Worm (Caenorhabditis elegans) whole organism, L4 larva: ENCODE results near the gene spon-1.
A peak's percentile ranks its signal among the peaks of the same experiment; 100 is the strongest.

Source experiments
- F26F4.8 ChIP-seq: fragments of 200-800 bp; sonication (Bioruptor generic); conservative IDR thresholded peaks from 2 replicates; pipeline ENCODE4 v1.3.6; 2022; ENCODE audit warnings: missing genetic modification characterization, missing compliant biosample characterization
- F37D6.2 ChIP-seq: sonication (generic microtip); optimal IDR thresholded peaks from 2 replicates; lab custom pipeline; 2016; ENCODE audit warnings: mild to moderate bottlenecking, missing genetic modification characterization, missing compliant biosample characterization
- T20F7.1 ChIP-seq: fragments of 200-800 bp; sonication (Bioruptor generic); optimal IDR thresholded peaks from 2 replicates; lab custom pipeline; 2018; ENCODE audit warnings: mild to moderate bottlenecking, missing genetic modification characterization, missing compliant biosample characterization
- Y48G9A.11 ChIP-seq: fragments of 200-800 bp; sonication (Bioruptor generic); IDR thresholded peaks from 2 replicates; pipeline ENCODE4 v1.3.6; 2022; ENCODE audit warnings: missing genetic modification reagents, missing genetic modification characterization, missing compliant biosample characterization
- Y5F2A.4 ChIP-seq: fragments of 200-800 bp; sonication (Bioruptor generic); optimal IDR thresholded peaks from 2 replicates; lab custom pipeline; 2018; ENCODE audit warnings: mild to moderate bottlenecking, missing genetic modification characterization, missing compliant biosample characterization
- ZK546.5 ChIP-seq, 2 experiments: sonication (generic microtip); optimal IDR thresholded peaks; 2 replicates each; lab custom pipeline; 2017; ENCODE audit warnings: missing biosample characterization in 2 of 2, missing genetic modification characterization in 2 of 2
- aha-1 ChIP-seq: fragments of 150-350 bp; peaks from one replicate; lab custom pipeline; 2014; ENCODE audit warnings: missing biosample characterization, missing genetic modification characterization
- ama-1 ChIP-seq: fragments of 150-350 bp; optimal IDR thresholded peaks from 2 replicates; lab custom pipeline; 2014; ENCODE audit warnings: inconsistent platforms, mixed read lengths
- arid-1 ChIP-seq: fragments of 200-800 bp; sonication (Bioruptor generic); conservative IDR thresholded peaks from 2 replicates; pipeline ENCODE4 v1.3.6; 2022; ENCODE audit warnings: missing genetic modification reagents, missing genetic modification characterization, missing compliant biosample characterization
- attf-4 ChIP-seq: sonication (generic microtip); optimal IDR thresholded peaks from 3 replicates; lab custom pipeline; 2017; ENCODE audit warnings: missing biosample characterization, missing genetic modification characterization
- ceh-28 ChIP-seq: fragments of 150-350 bp; optimal IDR thresholded peaks from 2 replicates; lab custom pipeline; 2014; ENCODE audit warnings: missing biosample characterization, missing genetic modification reagents, missing genetic modification characterization
- ceh-32 ChIP-seq: sonication (generic microtip); optimal IDR thresholded peaks from 2 replicates; lab custom pipeline; 2016; ENCODE audit warnings: mild to moderate bottlenecking, missing genetic modification characterization, missing compliant biosample characterization; ENCODE audit not compliant: poor library complexity
- ceh-44 ChIP-seq: fragments of 200-800 bp; sonication (Bioruptor generic); IDR thresholded peaks from 2 replicates; pipeline ENCODE4 v1.3.6; 2022; ENCODE audit warnings: missing genetic modification reagents, missing genetic modification characterization, missing compliant biosample characterization
- ceh-82 ChIP-seq: sonication (generic microtip); optimal IDR thresholded peaks from 2 replicates; lab custom pipeline; 2017; ENCODE audit warnings: missing biosample characterization, missing genetic modification characterization
- daf-12 ChIP-seq: fragments of 150-350 bp; optimal IDR thresholded peaks from 2 replicates; lab custom pipeline; 2014; ENCODE audit warnings: missing biosample characterization, missing genetic modification reagents, missing genetic modification characterization
- daf-8 ChIP-seq: fragments of 200-800 bp; sonication (Bioruptor generic); IDR thresholded peaks from 2 replicates; pipeline ENCODE4 v1.3.6; 2022; ENCODE audit warnings: missing genetic modification characterization, missing compliant biosample characterization
- dmd-8 ChIP-seq: fragments of 200-800 bp; sonication (Bioruptor generic); IDR thresholded peaks from 2 replicates; pipeline ENCODE4 v1.3.6; 2022; ENCODE audit warnings: missing genetic modification characterization, missing compliant biosample characterization
- dmd-9 ChIP-seq: fragments of 200-800 bp; sonication (Bioruptor generic); IDR thresholded peaks from 2 replicates; pipeline ENCODE4 v1.3.6; 2022; ENCODE audit warnings: missing genetic modification reagents, missing genetic modification characterization, missing compliant biosample characterization
- dpl-1 ChIP-seq: fragments of 150-350 bp; optimal IDR thresholded peaks from 2 replicates; lab custom pipeline; 2014; ENCODE audit warnings: missing biosample characterization, missing genetic modification reagents, missing genetic modification characterization
- duxl-1 ChIP-seq: sonication (generic microtip); optimal IDR thresholded peaks from 2 replicates; lab custom pipeline; 2016; ENCODE audit warnings: mild to moderate bottlenecking, missing genetic modification characterization, moderate library complexity, missing compliant biosample characterization; ENCODE audit not compliant: poor library complexity
- egl-27 ChIP-seq: sonication (generic microtip); optimal IDR thresholded peaks from 3 replicates; lab custom pipeline; 2017; ENCODE audit warnings: missing biosample characterization, missing genetic modification reagents, missing genetic modification characterization
- egl-43 ChIP-seq: fragments of 200-800 bp; sonication (Bioruptor generic); IDR thresholded peaks from 2 replicates; pipeline ENCODE4 v1.3.6; 2022; ENCODE audit warnings: missing genetic modification reagents, missing genetic modification characterization, missing compliant biosample characterization
- fkh-10 ChIP-seq: fragments of 150-350 bp; optimal IDR thresholded peaks from 2 replicates; lab custom pipeline; 2014; ENCODE audit warnings: missing biosample characterization, missing genetic modification reagents, missing genetic modification characterization
- gei-8 ChIP-seq: fragments of 200-800 bp; sonication (Bioruptor generic); optimal IDR thresholded peaks from 2 replicates; lab custom pipeline; 2018; ENCODE audit warnings: mild to moderate bottlenecking, missing genetic modification characterization, missing compliant biosample characterization
- hlh-30 ChIP-seq: sonication (generic microtip); optimal IDR thresholded peaks from 2 replicates; lab custom pipeline; 2017; ENCODE audit warnings: antibody characterized with exemption, mild to moderate bottlenecking, missing genetic modification characterization, missing compliant biosample characterization; ENCODE audit not compliant: insufficient read depth
- lim-7 ChIP-seq: fragments of 200-800 bp; sonication (Bioruptor generic); IDR thresholded peaks from 2 replicates; pipeline ENCODE4 v1.3.6; 2022; ENCODE audit warnings: missing genetic modification characterization, missing compliant biosample characterization
- lin-1 ChIP-seq: fragments of 200-800 bp; sonication (Bioruptor generic); IDR thresholded peaks from 2 replicates; pipeline ENCODE4 v1.3.6; 2022; ENCODE audit warnings: missing genetic modification reagents, missing genetic modification characterization, missing compliant biosample characterization
- lin-15B ChIP-seq: fragments of 150-350 bp; sonication (generic microtip); optimal IDR thresholded peaks from 3 replicates; lab custom pipeline; 2014; ENCODE audit warnings: missing biosample characterization, missing genetic modification characterization
- lin-38 ChIP-seq: fragments of 200-800 bp; sonication (Bioruptor generic); IDR thresholded peaks from 2 replicates; pipeline ENCODE4 v1.3.6; 2022; ENCODE audit warnings: missing genetic modification reagents, missing genetic modification characterization, missing compliant biosample characterization
- lir-3 ChIP-seq: sonication (generic microtip); optimal IDR thresholded peaks from 2 replicates; lab custom pipeline; 2016; ENCODE audit warnings: mild to moderate bottlenecking, missing genetic modification characterization, missing compliant biosample characterization
- madf-9 ChIP-seq: fragments of 200-800 bp; sonication (Bioruptor generic); conservative IDR thresholded peaks from 2 replicates; pipeline ENCODE4 v1.3.6; 2022; ENCODE audit warnings: missing genetic modification reagents, missing genetic modification characterization, missing compliant biosample characterization
- mdl-1 ChIP-seq, 2 experiments: fragments of 150-350 bp in 1 of 2; sonication (generic microtip) in 1 of 2; optimal IDR thresholded peaks; 2 replicates each; lab custom pipeline; 2014 to 2017; ENCODE audit warnings: missing biosample characterization in 2 of 2, missing genetic modification characterization in 2 of 2
- mep-1 ChIP-seq: fragments of 150-350 bp; sonication (generic microtip); optimal IDR thresholded peaks from 3 replicates; lab custom pipeline; 2014; ENCODE audit warnings: missing biosample characterization, missing genetic modification characterization
- mes-2 ChIP-seq: sonication (generic microtip); optimal IDR thresholded peaks from 2 replicates; lab custom pipeline; 2016; ENCODE audit warnings: missing genotype, mild to moderate bottlenecking, missing genetic modification characterization, missing compliant biosample characterization; ENCODE audit not compliant: poor library complexity, severe bottlenecking
- nhr-102 ChIP-seq: sonication (generic microtip); optimal IDR thresholded peaks from 2 replicates; lab custom pipeline; 2016; ENCODE audit warnings: mild to moderate bottlenecking, missing genetic modification characterization, moderate library complexity, missing compliant biosample characterization
- nhr-11 ChIP-seq: fragments of 150-350 bp; optimal IDR thresholded peaks from 2 replicates; lab custom pipeline; 2014; ENCODE audit warnings: missing biosample characterization, missing genetic modification characterization
- nhr-237 ChIP-seq: sonication (generic microtip); optimal IDR thresholded peaks from 2 replicates; lab custom pipeline; 2017; ENCODE audit warnings: missing biosample characterization, missing genetic modification characterization
- nhr-28 ChIP-seq: fragments of 150-350 bp; optimal IDR thresholded peaks from 2 replicates; lab custom pipeline; 2014; ENCODE audit warnings: missing biosample characterization, missing genetic modification characterization
- nhr-41 ChIP-seq: fragments of 200-800 bp; sonication (Bioruptor generic); IDR thresholded peaks from 2 replicates; pipeline ENCODE4 v1.3.6; 2022; ENCODE audit warnings: missing genetic modification reagents, missing genetic modification characterization, missing compliant biosample characterization
- nhr-77 ChIP-seq: fragments of 150-350 bp; optimal IDR thresholded peaks from 2 replicates; lab custom pipeline; 2014; ENCODE audit warnings: missing biosample characterization, missing genetic modification characterization
- sdz-12 ChIP-seq: fragments of 200-800 bp; sonication (Bioruptor generic); optimal IDR thresholded peaks from 2 replicates; lab custom pipeline; 2018; ENCODE audit warnings: mild to moderate bottlenecking, missing genetic modification characterization, missing compliant biosample characterization
- skn-1 ChIP-seq: fragments of 150-350 bp; optimal IDR thresholded peaks from 2 replicates; lab custom pipeline; 2014; ENCODE audit warnings: missing biosample characterization, missing genetic modification characterization
- spr-3 ChIP-seq: fragments of 200-800 bp; sonication (Bioruptor generic); optimal IDR thresholded peaks from 2 replicates; lab custom pipeline; 2018; ENCODE audit warnings: mild to moderate bottlenecking, missing genetic modification characterization, missing compliant biosample characterization
- tag-97 ChIP-seq: fragments of 200-800 bp; sonication (Bioruptor generic); IDR thresholded peaks from 2 replicates; pipeline ENCODE4 v1.3.6; 2022; ENCODE audit warnings: missing genetic modification characterization, missing compliant biosample characterization
- zip-2 ChIP-seq: fragments of 150-350 bp; optimal IDR thresholded peaks from 2 replicates; lab custom pipeline; 2014; ENCODE audit warnings: missing biosample characterization, missing genetic modification characterization

The spon-1 gene

DNA sequence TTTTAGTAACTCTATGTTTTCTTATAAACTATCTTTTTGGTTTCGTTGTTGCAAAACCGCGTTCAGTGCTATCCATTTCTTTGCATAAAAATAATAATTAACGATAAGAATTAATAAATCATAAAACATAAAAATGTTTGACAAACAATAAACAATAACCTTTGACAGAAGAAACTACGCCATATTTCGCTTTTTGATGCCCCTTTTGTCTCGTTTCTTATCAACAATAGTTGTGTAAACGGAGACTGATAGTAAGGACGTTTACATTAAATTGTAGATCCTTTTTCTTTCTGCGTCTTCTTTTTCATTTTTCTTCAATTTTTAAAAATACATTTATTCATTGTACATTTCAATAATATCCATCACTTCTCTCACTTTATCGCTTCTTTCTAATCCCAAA is 22.7 kb downstream of the spon-1 start (continued):
- TF ChIP-seq lin-15B (tag; lab: Kevin White, UChicago) (no peak), mep-1 (tag; lab: Kevin White, UChicago) (no peak), ceh-32 (tag; lab: Kevin White, UChicago) (no peak), dpl-1 (no peak), spr-3 (GFP tag; lab: Kevin White, UChicago) (no peak), lim-7 (GFP tag; lab: Robert Waterston, UW) (no peak), nhr-28 (tag; lab: Kevin White, UChicago) (peak; percentile 60), aha-1 (tag; lab: Kevin White, UChicago) (no peak), nhr-41 (GFP tag; lab: Robert Waterston, UW) (no peak), dmd-9 (GFP tag; lab: Robert Waterston, UW) (no peak), F37D6.2 (tag; lab: Kevin White, UChicago) (no peak), nhr-11 (tag; lab: Kevin White, UChicago) (no peak), arid-1 (GFP tag; lab: Robert Waterston, UW) (no peak), F26F4.8 (no peak), ceh-44 (GFP tag; lab: Robert Waterston, UW) (no peak), T20F7.1 (GFP tag; lab: Kevin White, UChicago) (no peak), egl-43 (GFP tag; lab: Robert Waterston, UW) (no peak), ceh-82 (tag; lab: Kevin White, UChicago) (no peak), nhr-77 (no peak), madf-9 (GFP tag; lab: Robert Waterston, UW) (no peak), duxl-1 (no peak), lin-1 (GFP tag; lab: Robert Waterston, UW) (no peak), mes-2 (tag; lab: Kevin White, UChicago) (no peak), nhr-102 (tag; lab: Kevin White, UChicago) (no peak)

DNA sequence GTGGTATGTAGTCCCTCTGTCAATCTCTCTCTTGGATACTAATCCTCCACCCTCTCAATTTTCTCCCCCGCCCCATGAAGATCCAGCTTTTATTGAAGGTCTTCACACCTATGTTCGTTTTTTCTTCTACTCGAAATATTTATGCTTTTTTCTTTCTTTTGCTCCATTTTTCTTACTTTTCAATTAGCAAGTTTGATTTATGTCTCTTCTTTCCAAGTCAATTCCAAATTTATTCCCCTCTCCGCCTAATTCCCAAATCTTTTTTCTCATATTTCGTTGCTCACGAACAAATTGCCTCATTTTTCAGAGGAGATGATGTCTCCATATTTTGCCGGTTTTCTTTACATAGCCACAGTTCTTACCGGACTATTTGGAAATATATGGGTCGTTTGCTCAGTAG is 27.9 kb downstream of the spon-1 start, which contains the start of gene npr-31:
TSS of gene npr-31 (plus strand) at position 301 of the 400 bp plus-strand sequence.
- no peak for TF ChIP-seq fkh-10 (GFP tag; lab: Kevin White, UChicago)
- no peak for TF ChIP-seq mdl-1 (tag; optimal IDR thresholded peaks at IDR 0.05; lab: Kevin White, UChicago)
- no peak for TF ChIP-seq lin-38
- no peak for TF ChIP-seq sdz-12
- TF ChIP-seq ZK546.5 (tag; optimal IDR thresholded peaks at IDR 0.05; lab: Kevin White, UChicago), result no peak
- no peak for TF ChIP-seq Y5F2A.4 (GFP tag; lab: Kevin White, UChicago)
- TF ChIP-seq skn-1 (tag; lab: Kevin White, UChicago), result no peak
- no peak for TF ChIP-seq Y48G9A.11 (GFP tag; lab: Robert Waterston, UW)
- no peak for TF ChIP-seq lir-3 (tag; lab: Kevin White, UChicago)
- TF ChIP-seq gei-8, result no peak
- no peak for TF ChIP-seq daf-12
- no peak for TF ChIP-seq madf-9 (GFP tag; lab: Robert Waterston, UW)
- TF ChIP-seq nhr-102 (tag; lab: Kevin White, UChicago), result no peak
- no peak for TF ChIP-seq attf-4 (tag; lab: Kevin White, UChicago)
- no peak for TF ChIP-seq daf-8 (GFP tag; lab: Robert Waterston, UW)
- TF ChIP-seq nhr-237 (tag; lab: Kevin White, UChicago), result no peak
- TF ChIP-seq ama-1 (lab: Kevin White, UChicago), result no peak

DNA sequence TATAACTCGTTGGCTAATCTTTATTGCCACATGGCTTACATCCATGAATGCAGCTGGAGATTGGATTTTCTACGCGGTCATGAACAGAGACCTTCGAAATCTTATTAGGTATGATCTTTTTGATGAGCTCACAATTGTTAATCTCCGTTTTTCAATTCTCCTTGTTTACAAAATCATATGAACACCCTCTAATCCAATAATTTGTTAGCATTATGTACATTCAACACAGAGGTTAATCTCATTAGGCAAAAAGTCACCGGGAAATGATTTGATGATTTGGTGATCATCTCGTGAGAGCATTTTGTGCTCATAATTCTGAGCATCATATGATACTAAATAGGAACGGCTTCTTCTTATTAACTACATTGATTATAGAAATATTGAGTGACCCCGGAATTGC is 29.9 kb downstream of the spon-1 start:
- TF ChIP-seq dmd-8 (GFP tag; lab: Robert Waterston, UW) (no peak), egl-27 (tag; lab: Kevin White, UChicago) (no peak), zip-2 (no peak), nhr-28 (tag; lab: Kevin White, UChicago) (no peak), nhr-102 (tag; lab: Kevin White, UChicago) (no peak), tag-97 (GFP tag; lab: Robert Waterston, UW) (no peak), ceh-28 (no peak), hlh-30 (tag; lab: Kevin White, UChicago) (no peak), T20F7.1 (GFP tag; lab: Kevin White, UChicago) (no peak)
